Worm (Caenorhabditis elegans): ENCODE data around the gene K02D10.1.

The K02D10.1 gene

ce11 chrIII:8786077-8786476 lies 16.7 kb downstream of the K02D10.1 start, which contains the start of gene K02D10.8:
TSS of gene K02D10.8 (plus strand) at chrIII:8786377.
- TF ChIP-seq elt-1 (tag; optimal IDR thresholded peaks at IDR 0.05; ENCODE audit: borderline replicate concordance, insufficient read depth) (no peak), ceh-39 (tag; optimal IDR thresholded peaks at IDR 0.05) (no peak), sem-2 (GFP tag; optimal IDR thresholded peaks at IDR 0.05) (no peak), ztf-11 (tag; optimal IDR thresholded peaks at IDR 0.05) (no peak), cnd-1 (tag; optimal IDR thresholded peaks at IDR 0.05) (no peak), nhr-237 (tag; optimal IDR thresholded peaks at IDR 0.05) (no peak), ceh-83 (GFP tag; optimal IDR thresholded peaks at IDR 0.05) (no peak), unc-62 (GFP tag; optimal IDR thresholded peaks at IDR 0.05) (no peak), unc-120 (tag; optimal IDR thresholded peaks at IDR 0.05; ENCODE audit: poor library complexity, severe bottlenecking) (no peak), snpc-4 (tag; optimal IDR thresholded peaks at IDR 0.05) (no peak), sptf-1 (tag; optimal IDR thresholded peaks at IDR 0.05) (no peak)

- TF ChIP-seq lsy-2 (tag; optimal IDR thresholded peaks at IDR 0.05) (no peak), mab-5 (tag; optimal IDR thresholded peaks at IDR 0.05) (no peak), sptf-1 (tag; optimal IDR thresholded peaks at IDR 0.05) (no peak), nhr-76 (tag; optimal IDR thresholded peaks at IDR 0.05) (no peak), bed-3 (GFP tag; optimal IDR thresholded peaks at IDR 0.05) (no peak), unc-62 (GFP tag; optimal IDR thresholded peaks at IDR 0.05) (no peak), drap-1 (GFP tag; optimal IDR thresholded peaks at IDR 0.05) (no peak), unc-120 (tag; optimal IDR thresholded peaks at IDR 0.05; ENCODE audit: poor library complexity, severe bottlenecking) (no peak), blmp-1 (tag; optimal IDR thresholded peaks at IDR 0.05) (no peak), elt-1 (tag; optimal IDR thresholded peaks at IDR 0.05; ENCODE audit: borderline replicate concordance, insufficient read depth) (no peak), lin-13 (tag; optimal IDR thresholded peaks at IDR 0.05) (no peak), flh-1 (GFP tag; optimal IDR thresholded peaks at IDR 0.05) (no peak), zip-8 (tag; optimal IDR thresholded peaks at IDR 0.05) (no peak), ceh-83 (GFP tag; optimal IDR thresholded peaks at IDR 0.05) (no peak), M03D4.4 (tag; optimal IDR thresholded peaks at IDR 0.05) (no peak), elt-3 (tag; optimal IDR thresholded peaks at IDR 0.05) (no peak), ztf-11 (tag; optimal IDR thresholded peaks at IDR 0.05) (no peak), hlh-1 (tag; optimal IDR thresholded peaks at IDR 0.05) (no peak), mep-1 (tag; optimal IDR thresholded peaks at IDR 0.05) (no peak), ceh-39 (tag; optimal IDR thresholded peaks at IDR 0.05) (no peak)
Observed at ce11 chrIII:8788690-8789089, 19.4 kb downstream of the K02D10.1 start.

- no peak for TF ChIP-seq M03D4.4 (tag; optimal IDR thresholded peaks at IDR 0.05)
- no peak for TF ChIP-seq elt-3 (tag; optimal IDR thresholded peaks at IDR 0.05)
- TF ChIP-seq ces-1 (GFP tag; optimal IDR thresholded peaks at IDR 0.05), result no peak
- TF ChIP-seq sem-2 (GFP tag; optimal IDR thresholded peaks at IDR 0.05), result no peak
- no peak for TF ChIP-seq ceh-83 (GFP tag; optimal IDR thresholded peaks at IDR 0.05)
- no peak for TF ChIP-seq ceh-39 (tag; optimal IDR thresholded peaks at IDR 0.05)
- no peak for TF ChIP-seq nhr-12 (tag; optimal IDR thresholded peaks at IDR 0.05)
- TF ChIP-seq blmp-1 (tag; optimal IDR thresholded peaks at IDR 0.05), result no peak
- TF ChIP-seq ham-2 (GFP tag; optimal IDR thresholded peaks at IDR 0.05), result no peak
- TF ChIP-seq unc-120 (tag; optimal IDR thresholded peaks at IDR 0.05; ENCODE audit: poor library complexity, severe bottlenecking), result no peak
Observed at ce11 chrIII:8791235-8791634, 21.9 kb downstream of the K02D10.1 start, which contains the start of the genes zfp-1 and F54F2.14. TSS of gene zfp-1 (plus strand) at chrIII:8791535. TSS of gene F54F2.14 (plus strand) at chrIII:8791546.

- no peak for TF ChIP-seq unc-39 (tag; optimal IDR thresholded peaks at IDR 0.05)
- no peak for TF ChIP-seq nhr-12 (tag; optimal IDR thresholded peaks at IDR 0.05)
- no peak for TF ChIP-seq mls-2 (tag; optimal IDR thresholded peaks at IDR 0.05)
- no peak for TF ChIP-seq drap-1 (GFP tag; optimal IDR thresholded peaks at IDR 0.05)
- no peak for TF ChIP-seq mab-5 (tag; optimal IDR thresholded peaks at IDR 0.05)
- no peak for TF ChIP-seq nhr-237 (tag; optimal IDR thresholded peaks at IDR 0.05)
- no peak for TF ChIP-seq lin-32 (GFP tag; optimal IDR thresholded peaks at IDR 0.05)
- TF ChIP-seq ceh-43 (GFP tag; optimal IDR thresholded peaks at IDR 0.05), result no peak
- TF ChIP-seq zip-8 (tag; optimal IDR thresholded peaks at IDR 0.05), result no peak
- TF ChIP-seq elt-3 (tag; optimal IDR thresholded peaks at IDR 0.05), result no peak
Observed at ce11 chrIII:8792251-8792650, 22.9 kb downstream of the K02D10.1 start, which contains the start of gene ztf-1. TSS of gene ztf-1 (minus strand) at chrIII:8792351.

ce11 chrIII:8794793-8795192 lies 25.5 kb downstream of the K02D10.1 start:
- TF ChIP-seq mep-1 (tag; optimal IDR thresholded peaks at IDR 0.05) (no peak), nhr-237 (tag; optimal IDR thresholded peaks at IDR 0.05) (peak; percentile 27), mls-2 (tag; optimal IDR thresholded peaks at IDR 0.05) (no peak), sptf-1 (tag; optimal IDR thresholded peaks at IDR 0.05) (peak; percentile 7), drap-1 (GFP tag; optimal IDR thresholded peaks at IDR 0.05) (peak; percentile 51), elt-3 (tag; optimal IDR thresholded peaks at IDR 0.05) (peak; percentile 2), blmp-1 (tag; optimal IDR thresholded peaks at IDR 0.05) (peak; percentile 28), pha-4 (tag; optimal IDR thresholded peaks at IDR 0.05) (peak; percentile 90), tbx-8 (GFP tag; optimal IDR thresholded peaks at IDR 0.05) (no peak), ham-2 (GFP tag; optimal IDR thresholded peaks at IDR 0.05) (peak; percentile 48), lsy-2 (tag; optimal IDR thresholded peaks at IDR 0.05) (peak; percentile 73), flh-1 (GFP tag; optimal IDR thresholded peaks at IDR 0.05) (peak; percentile 19), lin-13 (tag; optimal IDR thresholded peaks at IDR 0.05) (peak; percentile 11)

Measured in whole organism, mixed stage, embryonic.